Fruit fly (Drosophila melanogaster) ovary, adult (tissue): ENCODE data around the gene Srp9.

Experiments
- CG17801 ChIP-seq: fragments of 200-800 bp; optimal IDR thresholded peaks from 2 replicates; lab custom pipeline; 2019; ENCODE audit warnings: missing biosample characterization, mild to moderate bottlenecking, missing genetic modification characterization, moderate library complexity; ENCODE audit not compliant: partially characterized antibody

The Srp9 gene

DNA sequence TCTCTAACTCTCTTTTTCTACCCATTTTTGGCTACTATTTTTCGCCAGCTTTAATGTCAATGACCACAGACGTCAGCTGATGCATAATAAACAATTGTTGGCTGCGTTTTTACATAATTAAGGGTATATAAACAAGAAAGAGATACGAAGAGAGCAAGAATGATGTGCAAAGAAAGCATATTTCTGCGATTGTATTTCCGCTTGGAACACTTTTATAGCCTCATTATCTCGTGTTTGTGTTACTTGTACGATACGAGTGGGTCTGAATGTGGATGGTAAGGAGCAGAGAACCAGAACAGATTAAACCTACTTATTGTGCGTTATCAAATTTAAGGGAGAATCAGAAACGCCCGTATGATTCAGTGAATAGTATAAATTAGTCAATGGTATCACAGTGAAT, 1.3 kb upstream of the Srp9 start:
- no peak for TF ChIP-seq CG17801 (GFP tag; lab: Kevin White, UChicago)

DNA sequence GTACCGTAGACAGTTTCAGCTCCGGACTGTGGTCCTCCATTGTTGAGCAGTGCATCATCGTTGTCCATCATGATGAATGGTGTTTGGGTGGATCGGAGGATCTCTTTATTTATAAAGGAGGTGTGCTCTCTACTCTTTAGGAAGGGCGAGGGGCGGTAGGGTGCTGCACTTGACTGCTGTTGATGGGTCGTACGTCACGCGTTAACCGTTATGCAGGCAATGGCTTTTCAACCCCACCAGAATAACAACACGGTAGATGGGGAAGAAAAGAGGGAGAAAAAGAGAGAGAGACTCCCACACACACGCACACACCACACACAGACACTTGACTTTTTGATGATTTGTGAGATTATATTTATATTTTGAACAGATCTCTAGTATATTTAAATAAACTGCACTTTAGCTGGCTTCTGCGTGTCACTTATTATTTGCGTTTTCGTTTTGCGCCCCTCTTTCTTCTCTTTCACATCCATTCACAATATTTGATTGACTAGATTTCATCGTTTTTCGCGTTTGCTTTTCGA, 702 bp upstream of the Srp9 start:
- no peak for TF ChIP-seq CG17801 (GFP tag; lab: Kevin White, UChicago)

DNA sequence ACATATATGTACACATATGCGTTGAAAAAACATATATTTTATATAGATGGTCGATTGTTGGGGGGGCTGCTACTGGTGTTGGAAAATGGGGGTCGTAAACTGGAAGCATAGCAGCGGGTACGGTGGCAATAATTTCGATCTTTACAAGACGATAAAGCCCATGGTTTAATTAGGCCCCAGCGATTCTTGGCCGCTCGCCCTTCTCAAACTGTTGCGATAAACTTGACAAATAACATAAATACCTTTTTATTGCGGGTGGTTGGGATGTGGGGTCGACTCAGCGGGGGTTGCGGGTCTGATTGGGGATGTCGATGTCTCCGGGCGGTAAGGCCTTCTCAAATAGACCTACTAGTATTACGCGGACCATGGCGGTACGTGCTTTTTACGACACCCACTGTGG, 2.5 kb downstream of the Srp9 start:
- TF ChIP-seq CG17801 (GFP tag; lab: Kevin White, UChicago): no peak

DNA sequence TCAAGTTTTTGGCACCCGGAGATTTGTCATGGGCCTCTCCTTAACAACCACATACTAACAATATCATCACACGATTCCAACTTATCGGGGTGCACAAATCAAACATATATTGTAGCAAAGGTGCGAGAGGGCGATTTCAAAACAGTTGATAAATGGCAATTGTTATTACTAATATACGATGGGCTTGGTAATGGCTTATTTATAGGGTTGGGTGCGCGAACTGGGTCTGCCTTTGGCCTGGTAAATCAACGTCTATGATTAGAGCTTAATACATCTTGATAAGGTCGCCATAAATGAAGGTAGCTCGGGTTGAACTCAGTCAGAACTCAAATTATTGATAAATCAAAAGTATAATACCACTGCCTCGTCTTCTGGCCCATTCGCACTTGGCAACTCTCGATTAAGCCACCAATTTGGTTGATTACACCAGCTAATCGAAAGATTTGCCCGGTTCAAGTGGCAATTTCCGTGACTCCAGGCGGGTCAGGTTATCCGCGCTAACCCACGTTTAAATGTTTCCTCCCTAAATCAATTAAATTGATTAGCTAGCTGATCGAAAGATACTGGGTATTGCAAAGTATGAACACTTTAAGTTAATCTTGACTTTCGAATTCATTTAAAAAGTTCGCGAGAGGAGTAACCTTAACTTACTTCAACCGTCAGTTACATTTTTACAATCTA, 4.5 kb downstream of the Srp9 start:
- no peak for TF ChIP-seq CG17801 (GFP tag; lab: Kevin White, UChicago)

DNA sequence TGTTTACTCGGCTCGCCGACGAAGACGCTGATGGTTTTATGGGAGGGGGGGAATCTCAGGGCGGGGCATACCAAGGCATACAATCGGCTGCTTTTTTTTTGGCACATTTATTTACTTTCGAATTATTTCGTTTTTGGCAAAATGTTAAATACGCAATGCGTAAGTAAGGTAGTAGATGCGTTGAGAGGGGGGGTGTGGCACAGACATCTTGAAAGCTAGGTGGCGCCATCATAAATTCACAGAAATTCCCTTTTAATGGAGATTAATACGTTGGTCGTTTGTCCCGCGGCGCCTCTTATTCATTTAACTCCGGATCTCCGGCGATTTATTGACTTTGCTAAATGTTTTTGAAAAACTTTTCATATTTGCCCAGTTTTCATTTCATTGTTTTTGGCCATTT, 5.3 kb downstream of the Srp9 start:
- TF ChIP-seq CG17801 (GFP tag; lab: Kevin White, UChicago): no peak

DNA sequence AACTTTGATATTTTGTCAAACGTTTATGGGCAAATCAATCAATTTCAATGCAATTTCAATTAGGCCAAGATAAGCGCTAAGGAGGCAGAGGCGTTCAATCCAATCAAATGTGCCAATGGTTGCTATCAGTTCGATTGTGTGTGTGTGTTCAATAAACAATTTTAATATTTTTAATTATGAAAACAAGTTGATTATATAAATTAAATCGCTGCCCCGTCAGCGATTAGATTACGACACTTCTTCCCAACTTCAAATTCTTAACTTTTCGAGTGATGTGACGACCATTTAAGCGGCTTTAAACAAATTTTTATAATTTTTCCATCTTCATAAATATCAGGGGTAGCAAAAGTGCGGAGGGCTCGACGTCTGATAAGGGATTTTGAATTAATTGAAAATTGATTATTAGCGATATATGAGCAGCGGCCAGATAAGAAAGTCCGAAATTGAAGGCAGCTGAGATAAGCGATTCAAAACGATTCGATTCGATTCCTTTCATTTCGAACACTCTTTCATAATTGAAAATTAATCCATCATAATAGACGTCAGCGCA, 6.3 kb downstream of the Srp9 start:
- TF ChIP-seq CG17801 (GFP tag; lab: Kevin White, UChicago): no peak

DNA sequence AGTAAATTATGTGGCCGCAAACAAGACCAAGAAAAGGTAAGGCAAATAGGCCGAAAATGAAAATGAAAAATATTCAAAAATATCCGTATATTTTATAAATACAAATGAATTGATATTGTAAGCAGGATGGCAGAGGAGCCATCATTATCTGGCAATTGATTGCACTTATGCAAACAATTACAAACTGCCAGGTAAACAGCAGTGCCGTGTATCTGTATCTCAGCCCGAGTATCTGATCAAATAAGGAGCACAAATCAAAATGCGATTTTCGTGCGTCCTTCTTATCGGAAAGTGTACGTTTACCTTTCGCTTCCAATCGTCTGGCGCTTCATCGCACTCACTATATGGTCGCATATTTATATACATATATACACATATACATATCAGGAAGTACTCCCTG, 6.9 kb downstream of the Srp9 start:
- no peak for TF ChIP-seq CG17801 (GFP tag; lab: Kevin White, UChicago)

DNA sequence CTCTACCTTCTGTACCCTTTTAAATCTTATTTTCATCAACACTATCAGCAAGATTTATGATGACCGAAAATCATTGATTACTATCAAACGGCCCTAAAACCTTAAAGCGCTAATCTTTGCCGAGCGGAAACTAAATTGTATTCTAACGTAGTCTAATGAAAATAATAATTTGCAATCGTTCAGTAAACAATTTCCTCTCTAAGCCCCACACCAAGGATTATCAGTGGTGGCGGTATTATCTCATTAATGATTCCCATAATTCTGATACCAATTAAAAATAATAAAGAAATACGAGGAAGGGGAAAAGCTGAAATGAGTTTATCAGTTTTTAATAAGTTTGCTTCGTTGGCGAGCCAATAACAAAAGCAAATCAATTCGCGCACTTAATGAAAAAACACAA, 7.8 kb downstream of the Srp9 start:
- no peak for TF ChIP-seq CG17801 (GFP tag; lab: Kevin White, UChicago)

DNA sequence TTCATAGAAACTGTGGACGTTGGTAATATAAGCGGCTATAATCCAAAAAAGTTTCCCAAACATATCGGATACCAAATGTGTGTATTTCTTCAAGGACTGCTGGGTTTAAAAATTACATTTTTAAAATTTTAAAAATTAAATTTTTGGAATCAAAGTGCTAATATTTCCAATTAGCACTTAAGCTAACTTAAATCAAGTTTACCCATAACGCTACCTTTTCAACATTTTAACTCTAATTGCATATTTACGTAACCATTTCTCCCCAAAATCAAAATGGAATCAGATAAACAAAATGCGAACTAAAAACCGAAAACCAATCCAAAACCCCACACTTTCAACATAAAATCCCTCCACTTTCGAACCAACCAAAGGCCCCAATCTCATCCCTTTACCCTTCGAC, 10.0 kb downstream of the Srp9 start, which contains the start of gene CG43880:
TSS of gene CG43880 (minus strand) at position 101 of the 400 bp plus-strand sequence.
- TF ChIP-seq CG17801 (GFP tag; lab: Kevin White, UChicago): no peak

DNA sequence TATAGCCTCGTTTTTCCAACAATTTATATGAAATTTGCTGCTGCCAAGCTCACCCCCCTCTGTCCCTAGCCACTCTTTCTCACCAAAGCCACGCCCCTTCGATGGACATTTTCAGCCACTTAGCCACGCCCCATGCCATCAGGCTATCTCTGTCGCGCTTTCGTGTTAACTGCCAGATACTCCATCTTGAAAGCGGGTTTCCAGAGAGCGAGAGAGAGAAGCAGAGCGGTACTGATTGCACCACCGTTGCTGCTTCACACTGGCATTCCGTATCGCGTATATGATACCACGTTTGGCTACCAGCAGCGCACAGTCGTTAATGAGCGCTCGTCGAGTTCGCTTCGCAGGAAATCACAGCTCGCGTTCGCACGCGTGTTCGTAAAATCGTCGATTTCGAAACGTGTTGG, 11.7 kb downstream of the Srp9 start, which contains the start of gene exex:
TSS of gene exex (plus strand) at position 307 of the 407 bp plus-strand sequence.
- no peak for TF ChIP-seq CG17801 (GFP tag; lab: Kevin White, UChicago)

DNA sequence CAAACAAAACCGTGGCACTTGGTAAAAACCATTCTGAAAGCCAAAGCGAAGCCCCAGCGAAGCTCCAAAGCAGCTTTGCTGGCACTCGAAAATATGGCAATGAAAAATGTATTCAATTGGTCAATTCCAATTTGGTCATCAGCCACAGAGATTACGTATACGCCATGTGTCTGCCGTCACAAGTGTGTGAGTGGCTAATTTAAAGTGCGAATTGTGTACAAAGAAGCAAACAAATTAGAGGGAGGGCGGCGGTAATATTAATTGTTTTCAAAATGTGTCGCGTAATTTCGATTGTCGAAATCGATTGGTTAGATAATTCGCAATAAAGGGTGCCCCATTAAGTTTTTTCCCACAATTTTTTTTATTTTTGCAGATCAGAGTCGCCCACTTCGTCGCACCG, 13.6 kb downstream of the Srp9 start:
- TF ChIP-seq CG17801 (GFP tag; lab: Kevin White, UChicago): no peak

DNA sequence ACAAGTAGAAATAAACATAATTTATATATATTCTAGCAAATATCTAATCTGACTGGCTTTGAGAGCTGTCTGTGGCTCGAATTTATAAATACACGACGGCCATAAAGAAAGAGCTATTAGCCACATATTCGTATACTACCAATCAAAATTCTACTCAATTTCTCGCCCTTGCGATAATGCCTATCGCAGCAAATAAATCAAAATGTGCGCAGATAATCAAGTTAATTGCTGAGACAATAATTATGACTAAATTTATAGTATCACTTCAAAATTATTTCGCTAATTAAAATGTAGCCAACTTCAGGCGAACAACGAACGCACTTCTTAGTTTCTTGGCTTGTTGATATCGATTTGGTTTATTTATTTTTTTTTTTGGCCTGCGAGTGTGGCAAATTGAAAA, 15.7 kb downstream of the Srp9 start:
- TF ChIP-seq CG17801 (GFP tag; lab: Kevin White, UChicago): no peak

DNA sequence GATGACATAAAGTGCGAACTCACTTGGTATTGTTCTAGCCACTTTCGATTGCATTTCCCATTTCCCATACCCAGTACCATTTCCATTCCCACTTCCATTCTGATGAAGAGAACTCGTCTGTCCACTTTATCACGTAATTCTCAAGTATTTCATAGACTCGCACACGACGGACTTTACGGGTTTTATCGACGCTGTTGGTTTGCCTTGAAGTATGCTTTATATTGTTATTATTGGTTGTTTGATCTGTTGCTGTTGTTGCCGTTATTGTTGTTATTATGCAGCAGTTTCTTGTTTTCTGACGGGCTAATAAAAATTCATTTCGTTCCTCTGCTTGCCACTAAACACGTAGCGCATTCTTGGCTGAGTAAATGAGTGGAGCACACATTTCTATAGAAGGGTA, 16.4 kb downstream of the Srp9 start:
- TF ChIP-seq CG17801 (GFP tag; lab: Kevin White, UChicago): no peak

DNA sequence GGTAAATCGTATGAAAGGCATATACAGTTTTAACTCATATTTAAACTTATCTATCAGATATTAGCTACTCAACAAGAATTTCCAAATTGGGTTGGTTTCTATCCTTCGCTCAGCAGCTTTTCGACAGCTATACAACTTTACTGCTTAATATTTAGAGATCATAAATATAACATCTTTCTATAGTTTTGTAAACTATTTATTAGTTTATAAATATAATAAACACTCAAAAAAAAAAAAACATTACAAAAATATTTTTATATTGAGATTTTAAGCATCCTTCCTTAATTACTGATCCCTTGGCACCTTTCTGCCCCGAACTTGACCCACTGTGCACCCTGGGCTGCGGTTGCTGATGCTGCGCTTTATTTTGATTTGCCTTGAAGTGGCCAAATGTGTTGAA, 16.8 kb downstream of the Srp9 start:
- no peak for TF ChIP-seq CG17801 (GFP tag; lab: Kevin White, UChicago)

DNA sequence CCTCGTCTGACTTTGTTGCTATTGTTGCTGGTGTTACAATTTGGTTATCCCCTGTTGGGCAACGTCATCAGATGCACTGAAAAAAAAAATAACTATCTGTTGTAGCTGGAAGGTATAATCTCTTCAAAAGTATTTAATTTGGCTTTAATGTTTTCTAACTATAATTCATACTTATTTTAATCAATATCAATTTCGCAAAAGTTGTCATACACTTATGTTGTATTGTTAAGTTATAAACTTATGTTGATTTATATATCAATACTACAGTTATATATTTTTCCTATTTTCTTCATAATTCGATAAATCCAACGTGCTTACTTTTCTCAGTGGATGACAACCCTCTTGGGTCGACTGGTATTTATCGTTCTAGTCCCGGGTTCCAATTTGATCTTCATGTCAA, 17.6 kb downstream of the Srp9 start:
- no peak for TF ChIP-seq CG17801 (GFP tag; lab: Kevin White, UChicago)

DNA sequence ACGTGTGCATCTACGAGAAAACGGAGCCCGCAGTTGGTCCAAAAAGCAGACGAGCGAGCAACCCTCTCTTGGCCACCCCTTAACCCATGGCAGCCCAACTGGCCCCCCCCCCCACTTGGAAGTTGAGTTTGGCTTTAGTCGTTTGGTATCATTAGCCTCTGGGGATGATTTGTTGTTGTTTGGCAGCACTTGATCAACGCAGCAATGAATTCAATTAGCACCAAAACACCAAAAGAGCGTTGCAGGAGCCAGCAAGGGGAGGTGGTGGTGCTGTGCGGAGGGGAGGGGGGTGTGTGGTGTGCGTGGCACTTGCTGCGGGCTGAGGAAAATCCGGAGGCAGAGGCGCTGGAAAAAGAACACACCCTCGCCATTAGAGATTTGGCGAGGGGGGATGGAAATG, 18.8 kb downstream of the Srp9 start:
- TF ChIP-seq CG17801 (GFP tag; lab: Kevin White, UChicago): no peak
